Worm (Caenorhabditis elegans): ENCODE results near the gene daf-4.

Gene daf-4

ce11 chrIII:5632426-5632976 is 7.6 kb downstream of the daf-4 start (continued):
- TF ChIP-seq nhr-10 (tag; optimal IDR thresholded peaks at IDR 0.05), result no peak
- no peak for TF ChIP-seq ZK546.5 (tag; optimal IDR thresholded peaks at IDR 0.05)
- no peak for TF ChIP-seq crh-2 (tag; optimal IDR thresholded peaks at IDR 0.05)
- no peak for TF ChIP-seq ama-1 (optimal IDR thresholded peaks at IDR 0.05)
- peak; percentile 91 for TF ChIP-seq snpc-4 (tag; optimal IDR thresholded peaks at IDR 0.05)
- no peak for TF ChIP-seq ceh-16 (tag; optimal IDR thresholded peaks at IDR 0.05)

- TF ChIP-seq C34F6.9 (tag; optimal IDR thresholded peaks at IDR 0.05) (peak; percentile 2), nhr-6 (tag; optimal IDR thresholded peaks at IDR 0.05) (no peak), lin-13 (GFP tag; optimal IDR thresholded peaks at IDR 0.05) (no peak), lsy-2 (tag; optimal IDR thresholded peaks at IDR 0.05) (peak in 1 of 2 experiments; percentile 29), unc-55 (GFP tag; optimal IDR thresholded peaks at IDR 0.05) (peak; percentile 11)
Measured at ce11 chrIII:5634509-5634908, 9.6 kb downstream of the daf-4 start.

- TF ChIP-seq ceh-16 (tag; optimal IDR thresholded peaks at IDR 0.05) (no peak), nhr-12 (tag; optimal IDR thresholded peaks at IDR 0.05) (no peak), sma-9 (GFP tag; optimal IDR thresholded peaks at IDR 0.05) (no peak), sma-9 (tag; optimal IDR thresholded peaks at IDR 0.05) (no peak), gmeb-1 (tag; optimal IDR thresholded peaks at IDR 0.05) (no peak), crh-2 (tag; optimal IDR thresholded peaks at IDR 0.05) (no peak)
Measured at ce11 chrIII:5635179-5635578, 10.2 kb downstream of the daf-4 start, which contains the start of gene ckk-1. Gene ckk-1, plus strand, starts transcription at chrIII:5635479.

- peak; percentile 34 for TF ChIP-seq snpc-4 (tag; optimal IDR thresholded peaks at IDR 0.05)
Measured at ce11 chrIII:5637297-5637876, 12.5 kb downstream of the daf-4 start.

- peak; percentile 43 for TF ChIP-seq crh-2 (tag; optimal IDR thresholded peaks at IDR 0.05)
- no peak for TF ChIP-seq ztf-1 (GFP tag; conservative IDR thresholded peaks at IDR 0.05)
- TF ChIP-seq zag-1 (tag; optimal IDR thresholded peaks at IDR 0.05), result peak; percentile 53
- peak; percentile 29 for TF ChIP-seq nhr-6 (tag; optimal IDR thresholded peaks at IDR 0.05)
- no peak for TF ChIP-seq Y55F3AM.14 (GFP tag; optimal IDR thresholded peaks at IDR 0.05)
- peak; percentile 8 for TF ChIP-seq lin-13 (GFP tag; optimal IDR thresholded peaks at IDR 0.05)
- peak; percentile 14 for TF ChIP-seq ztf-4 (tag; optimal IDR thresholded peaks at IDR 0.05)
- no peak for TF ChIP-seq blmp-1 (tag; optimal IDR thresholded peaks at IDR 0.05; ENCODE audit: insufficient read depth)
- no peak for TF ChIP-seq ama-1 (optimal IDR thresholded peaks at IDR 0.05)
- TF ChIP-seq sem-4 (tag; optimal IDR thresholded peaks at IDR 0.05), result no peak
- peak; percentile 86 for TF ChIP-seq C34F6.9 (tag; optimal IDR thresholded peaks at IDR 0.05)
- peak; percentile 48 for TF ChIP-seq ceh-82 (tag; optimal IDR thresholded peaks at IDR 0.05)
- TF ChIP-seq aly-2 (tag; optimal IDR thresholded peaks at IDR 0.05), result no peak
- TF ChIP-seq elt-3 (tag; optimal IDR thresholded peaks at IDR 0.05), result no peak
- no peak for TF ChIP-seq nhr-10 (tag; optimal IDR thresholded peaks at IDR 0.05)
- TF ChIP-seq dmd-4 (tag; optimal IDR thresholded peaks at IDR 0.05), result no peak
- TF ChIP-seq nhr-129 (tag; optimal IDR thresholded peaks at IDR 0.05), result peak; percentile 74
- TF ChIP-seq fos-1 (tag; optimal IDR thresholded peaks at IDR 0.05), result peak; percentile 2
- no peak for TF ChIP-seq sma-3 (GFP tag; optimal IDR thresholded peaks at IDR 0.05)
- no peak for TF ChIP-seq peb-1 (tag; optimal IDR thresholded peaks at IDR 0.05)
- TF ChIP-seq R02D3.7 (tag; optimal IDR thresholded peaks at IDR 0.05), result no peak
- no peak for TF ChIP-seq skn-1 (tag; optimal IDR thresholded peaks at IDR 0.05)
- TF ChIP-seq elt-1 (tag; optimal IDR thresholded peaks at IDR 0.05), result no peak
- no peak for TF ChIP-seq gmeb-1 (tag; optimal IDR thresholded peaks at IDR 0.05)
- TF ChIP-seq nhr-11 (tag; optimal IDR thresholded peaks at IDR 0.05), result no peak
- TF ChIP-seq F13H6.1 (tag; optimal IDR thresholded peaks at IDR 0.05), result peak; percentile 11
- no peak for TF ChIP-seq ZK546.5 (tag; optimal IDR thresholded peaks at IDR 0.05)
- TF ChIP-seq ceh-16 (tag; optimal IDR thresholded peaks at IDR 0.05), result no peak
- TF ChIP-seq nhr-23 (tag; optimal IDR thresholded peaks at IDR 0.05), result no peak
- TF ChIP-seq alr-1 (tag; optimal IDR thresholded peaks at IDR 0.05), result no peak
- no peak for TF ChIP-seq mbf-1 (tag; optimal IDR thresholded peaks at IDR 0.05)
- no peak for TF ChIP-seq nhr-21 (tag; optimal IDR thresholded peaks at IDR 0.05)
- no peak for TF ChIP-seq unc-62 (GFP tag; optimal IDR thresholded peaks at IDR 0.05)
- peak; percentile 39 for TF ChIP-seq lin-11 (tag; optimal IDR thresholded peaks at IDR 0.05)
- TF ChIP-seq lin-39 (tag; optimal IDR thresholded peaks at IDR 0.05), result no peak
- peak in 1 of 2 experiments; percentile 11 for TF ChIP-seq mdl-1 (tag; optimal IDR thresholded peaks at IDR 0.05)
- TF ChIP-seq nhr-12 (tag; optimal IDR thresholded peaks at IDR 0.05), result no peak
- peak in 1 of 2 experiments; percentile 72 for TF ChIP-seq lsy-2 (tag; optimal IDR thresholded peaks at IDR 0.05)
- no peak for TF ChIP-seq ztf-11 (tag; optimal IDR thresholded peaks at IDR 0.05)
- no peak for TF ChIP-seq nhr-237 (tag; optimal IDR thresholded peaks at IDR 0.05)
- peak; percentile 28 for TF ChIP-seq sma-9 (GFP tag; optimal IDR thresholded peaks at IDR 0.05)
- no peak for TF ChIP-seq sma-9 (tag; optimal IDR thresholded peaks at IDR 0.05)
Measured at ce11 chrIII:5639893-5640292, 15.0 kb downstream of the daf-4 start.
